Worm (Caenorhabditis elegans) whole organism, young adult: ENCODE measurements around the gene Y56A3A.2.

ENCODE experiments used
- F33H1.4 ChIP-seq: fragments of 200-800 bp; sonication (Bioruptor generic); IDR thresholded peaks from 2 replicates; pipeline ENCODE4 v1.3.6; 2022; ENCODE audit warnings: missing genetic modification reagents, missing genetic modification characterization, missing compliant biosample characterization
- F37B4.10 ChIP-seq: fragments of 200-800 bp; sonication (Bioruptor generic); IDR thresholded peaks from 2 replicates; pipeline ENCODE4 v1.3.6; 2022; ENCODE audit warnings: missing genetic modification characterization, missing compliant biosample characterization
- Y79H2A.3 ChIP-seq: fragments of 200-800 bp; sonication (Bioruptor generic); conservative IDR thresholded peaks from 2 replicates; pipeline ENCODE4 v1.3.6; 2022; ENCODE audit warnings: missing genetic modification reagents, missing genetic modification characterization, missing compliant biosample characterization
- Y95B8A.8 ChIP-seq: fragments of 200-800 bp; sonication (Bioruptor generic); IDR thresholded peaks from 2 replicates; pipeline ENCODE4 v1.3.6; 2022; ENCODE audit warnings: missing genetic modification reagents, missing genetic modification characterization, missing compliant biosample characterization
- ceh-27 ChIP-seq: fragments of 200-800 bp; sonication (Bioruptor generic); optimal IDR thresholded peaks from 2 replicates; lab custom pipeline; 2018; ENCODE audit warnings: mild to moderate bottlenecking, missing genetic modification characterization, moderate library complexity, missing compliant biosample characterization
- egrh-3 ChIP-seq: fragments of 200-800 bp; sonication (Bioruptor generic); IDR thresholded peaks from 2 replicates; pipeline ENCODE4 v1.3.6; 2022; ENCODE audit warnings: missing genetic modification reagents, missing genetic modification characterization, missing compliant biosample characterization
- fkh-3 ChIP-seq: sonication (generic microtip); optimal IDR thresholded peaks from 2 replicates; lab custom pipeline; 2016; ENCODE audit warnings: mild to moderate bottlenecking, missing genetic modification characterization, missing compliant biosample characterization
- lsl-1 ChIP-seq: fragments of 200-800 bp; sonication (Bioruptor generic); optimal IDR thresholded peaks from 2 replicates; lab custom pipeline; 2018; ENCODE audit warnings: mild to moderate bottlenecking, missing genetic modification characterization, moderate library complexity, missing compliant biosample characterization
- madf-8 ChIP-seq: fragments of 200-800 bp; sonication (Bioruptor generic); conservative IDR thresholded peaks from 2 replicates; pipeline ENCODE4 v1.3.6; 2022; ENCODE audit warnings: missing genetic modification reagents, missing genetic modification characterization, missing compliant biosample characterization
- nhr-90 ChIP-seq: sonication (generic microtip); optimal IDR thresholded peaks from 2 replicates; lab custom pipeline; 2016; ENCODE audit warnings: missing genotype, mild to moderate bottlenecking, missing genetic modification characterization, missing compliant biosample characterization
- sea-2 ChIP-seq: fragments of 200-800 bp; sonication (Bioruptor generic); IDR thresholded peaks from 2 replicates; pipeline ENCODE4 v1.3.6; 2022; ENCODE audit warnings: missing genetic modification characterization, missing compliant biosample characterization
- snpc-4 ChIP-seq, 5 experiments: fragments of 150-350 bp in 1 of 5; sonication (generic microtip) in 4 of 5; optimal IDR thresholded peaks; 2 replicates each; lab custom pipeline; 2014 to 2018; ENCODE audit warnings: missing genetic modification characterization in 5 of 5, missing biosample characterization in 3 of 5, antibody characterized with exemption in 2 of 5, mild to moderate bottlenecking in 2 of 5, missing compliant biosample characterization in 2 of 5, missing genotype in 2 of 5, moderate library complexity in 2 of 5, missing genetic modification reagents in 1 of 5
- sptf-2 ChIP-seq: fragments of 200-800 bp; sonication (Bioruptor generic); optimal IDR thresholded peaks from 2 replicates; lab custom pipeline; 2018; ENCODE audit warnings: mild to moderate bottlenecking, missing genetic modification characterization, missing compliant biosample characterization

- TF ChIP-seq egrh-3 (GFP tag; lab: Robert Waterston, UW) (no peak), fkh-3 (tag; lab: Kevin White, UChicago) (no peak), Y95B8A.8 (GFP tag; lab: Robert Waterston, UW) (no peak), Y79H2A.3 (no peak), nhr-90 (tag; lab: Kevin White, UChicago) (no peak), F37B4.10 (GFP tag; lab: Robert Waterston, UW) (no peak), madf-8 (GFP tag; lab: Robert Waterston, UW) (no peak), sea-2 (GFP tag; lab: Robert Waterston, UW) (no peak), lsl-1 (no peak), ceh-27 (GFP tag; lab: Kevin White, UChicago) (no peak), sptf-2 (GFP tag; lab: Kevin White, UChicago) (no peak), snpc-4 (GFP tag; optimal IDR thresholded peaks at IDR 0.05; lab: Kevin White, UChicago) (no peak), snpc-4 (tag; optimal IDR thresholded peaks at IDR 0.05; lab: Kevin White, UChicago) (no peak), F33H1.4 (no peak)
These were observed 4.1 kb upstream of the Y56A3A.2 start for ce11 chrIII:11866127-11866526.
